Worm (Caenorhabditis elegans) whole organism, L1 larva: ENCODE measurements around the gene mrpl-51.

Experiments used
- C04F5.9 ChIP-seq: sonication (generic microtip); optimal IDR thresholded peaks from 2 replicates; lab custom pipeline; 2016; ENCODE audit warnings: missing genetic modification characterization, missing compliant biosample characterization
- C16A3.4 ChIP-seq: fragments of 150-350 bp; optimal IDR thresholded peaks from 2 replicates; lab custom pipeline; 2014; ENCODE audit warnings: missing biosample characterization, missing genetic modification characterization
- F16B12.6 ChIP-seq: fragments of 150-350 bp; optimal IDR thresholded peaks from 2 replicates; lab custom pipeline; 2014; ENCODE audit warnings: missing biosample characterization, missing genetic modification characterization
- blmp-1 ChIP-seq: fragments of 150-350 bp; optimal IDR thresholded peaks from 2 replicates; lab custom pipeline; 2014; ENCODE audit warnings: missing biosample characterization, missing genetic modification characterization
- ceh-63 ChIP-seq: fragments of 200-800 bp; sonication (Bioruptor generic); optimal IDR thresholded peaks from 2 replicates; lab custom pipeline; 2018; ENCODE audit warnings: mild to moderate bottlenecking, missing genetic modification characterization, missing compliant biosample characterization
- ceh-82 ChIP-seq, 3 experiments: fragments of 150-350 bp in 1 of 3; sonication (generic microtip) in 2 of 3; optimal IDR thresholded peaks; 2 replicates each; lab custom pipeline; 2014 to 2017; ENCODE audit warnings: missing biosample characterization in 3 of 3, missing genetic modification characterization in 3 of 3
- dpl-1 ChIP-seq, 3 experiments: fragments of 150-350 bp in 2 of 3; sonication (generic microtip) in 1 of 3; optimal IDR thresholded peaks; 2 replicates each; lab custom pipeline; 2014 to 2017; ENCODE audit warnings: missing biosample characterization in 3 of 3, missing genetic modification characterization in 3 of 3, missing genetic modification reagents in 3 of 3
- efl-1 ChIP-seq, 4 experiments: fragments of 150-350 bp; optimal IDR thresholded peaks in 3 of 4; peaks in 1 of 4; 1 replicate in 1 of 4; 2 replicates in 3 of 4; lab custom pipeline; 2014; ENCODE audit warnings: missing biosample characterization in 2 of 4, missing genetic modification characterization in 2 of 4, missing genetic modification reagents in 2 of 4
- efl-3 ChIP-seq: fragments of 200-800 bp; sonication (Bioruptor generic); optimal IDR thresholded peaks from 2 replicates; lab custom pipeline; 2018; ENCODE audit warnings: mild to moderate bottlenecking, missing genetic modification characterization, missing compliant biosample characterization
- egl-13 ChIP-seq: sonication (generic microtip); optimal IDR thresholded peaks from 2 replicates; lab custom pipeline; 2016; ENCODE audit warnings: missing genotype, missing genetic modification reagents, missing genetic modification characterization, missing compliant biosample characterization
- fkh-8 ChIP-seq: sonication (generic microtip); optimal IDR thresholded peaks from 2 replicates; lab custom pipeline; 2016; ENCODE audit warnings: mild to moderate bottlenecking, missing genetic modification characterization, missing compliant biosample characterization
- grh-1 ChIP-seq: fragments of 200-800 bp; sonication (Bioruptor generic); IDR thresholded peaks from 2 replicates; pipeline ENCODE4 v1.3.6; 2022; ENCODE audit warnings: missing genetic modification reagents, missing genetic modification characterization, missing compliant biosample characterization
- lin-14 ChIP-seq: fragments of 200-800 bp; sonication (Bioruptor generic); optimal IDR thresholded peaks from 2 replicates; lab custom pipeline; 2018; ENCODE audit warnings: mild to moderate bottlenecking, missing genetic modification characterization, moderate library complexity, missing compliant biosample characterization
- lin-15B ChIP-seq: fragments of 150-350 bp; sonication (generic microtip); optimal IDR thresholded peaks from 3 replicates; lab custom pipeline; 2014; ENCODE audit warnings: missing biosample characterization, missing genetic modification characterization
- lin-35 ChIP-seq, 2 experiments: fragments of 150-350 bp; optimal IDR thresholded peaks; 2 replicates each; lab custom pipeline; 2014; ENCODE audit warnings: missing biosample characterization in 2 of 2, missing genetic modification characterization in 2 of 2, missing genetic modification reagents in 2 of 2
- lsy-2 ChIP-seq, 2 experiments: fragments of 150-350 bp; optimal IDR thresholded peaks; 2 replicates each; lab custom pipeline; 2014; ENCODE audit warnings: missing biosample characterization in 2 of 2, missing genetic modification characterization in 2 of 2
- mdl-1 ChIP-seq, 2 experiments: fragments of 150-350 bp; optimal IDR thresholded peaks; 2 replicates each; lab custom pipeline; 2014 to 2017; ENCODE audit warnings: missing biosample characterization in 2 of 2, missing genetic modification characterization in 2 of 2, inconsistent platforms in 1 of 2
- mep-1 ChIP-seq: fragments of 150-350 bp; optimal IDR thresholded peaks from 2 replicates; lab custom pipeline; 2014; ENCODE audit warnings: missing biosample characterization, missing genetic modification characterization
- nhr-11 ChIP-seq: fragments of 150-350 bp; optimal IDR thresholded peaks from 2 replicates; lab custom pipeline; 2014; ENCODE audit warnings: missing biosample characterization, missing genetic modification characterization
- nhr-20 ChIP-seq: sonication (generic microtip); optimal IDR thresholded peaks from 2 replicates; lab custom pipeline; 2016; ENCODE audit warnings: mild to moderate bottlenecking, missing genetic modification characterization, missing compliant biosample characterization
- nhr-47 ChIP-seq: sonication (generic microtip); optimal IDR thresholded peaks from 2 replicates; lab custom pipeline; 2016; ENCODE audit warnings: mild to moderate bottlenecking, missing genetic modification characterization, moderate library complexity, missing compliant biosample characterization
- nhr-71 ChIP-seq: sonication (generic microtip); optimal IDR thresholded peaks from 2 replicates; lab custom pipeline; 2016; ENCODE audit warnings: mild to moderate bottlenecking, missing genetic modification characterization, moderate library complexity, missing compliant biosample characterization
- nhr-84 ChIP-seq: sonication (generic microtip); optimal IDR thresholded peaks from 2 replicates; lab custom pipeline; 2017; ENCODE audit warnings: missing biosample characterization, missing genetic modification characterization
- nhr-85 ChIP-seq: sonication (generic microtip); peaks from one replicate; lab custom pipeline; 2016; ENCODE audit warnings: missing genetic modification characterization, inconsistent platforms, missing compliant biosample characterization
- nhr-90 ChIP-seq: sonication (generic microtip); optimal IDR thresholded peaks from 2 replicates; lab custom pipeline; 2016; ENCODE audit warnings: mild to moderate bottlenecking, missing genetic modification characterization, missing compliant biosample characterization; ENCODE audit not compliant: poor library complexity
- rnt-1 ChIP-seq: sonication (generic microtip); optimal IDR thresholded peaks from 2 replicates; lab custom pipeline; 2016; ENCODE audit warnings: mild to moderate bottlenecking, missing genetic modification characterization, moderate library complexity, missing compliant biosample characterization
- skn-1 ChIP-seq: fragments of 150-350 bp; optimal IDR thresholded peaks from 2 replicates; lab custom pipeline; 2014; ENCODE audit warnings: missing biosample characterization, missing genetic modification characterization
- snpc-4 ChIP-seq: fragments of 150-350 bp; optimal IDR thresholded peaks from 2 replicates; lab custom pipeline; 2014; ENCODE audit warnings: missing biosample characterization, missing genetic modification characterization
- snu-23 ChIP-seq: sonication (generic microtip); optimal IDR thresholded peaks from 2 replicates; lab custom pipeline; 2016; ENCODE audit warnings: missing genetic modification characterization, missing compliant biosample characterization
- sptf-1 ChIP-seq: fragments of 150-350 bp; optimal IDR thresholded peaks from 2 replicates; lab custom pipeline; 2014; ENCODE audit warnings: missing biosample characterization, missing genetic modification characterization
- swsn-7 ChIP-seq: sonication (generic microtip); optimal IDR thresholded peaks from 2 replicates; lab custom pipeline; 2016; ENCODE audit warnings: missing genetic modification characterization, missing compliant biosample characterization
- tbx-2 ChIP-seq: sonication (generic microtip); optimal IDR thresholded peaks from 2 replicates; lab custom pipeline; 2016; ENCODE audit warnings: missing genetic modification characterization, missing compliant biosample characterization
- xbp-1 ChIP-seq: sonication (generic microtip); optimal IDR thresholded peaks from 2 replicates; lab custom pipeline; 2016; ENCODE audit warnings: missing genetic modification characterization, missing compliant biosample characterization
- ztf-11 ChIP-seq, 2 experiments: sonication (generic microtip); optimal IDR thresholded peaks; 2 replicates each; lab custom pipeline; 2016 to 2017; ENCODE audit warnings: missing genetic modification characterization in 2 of 2, missing biosample characterization in 1 of 2, missing compliant biosample characterization in 1 of 2

The mrpl-51 gene

ce11 chrIV:12078907-12079523 lies 47.9 kb downstream of the mrpl-51 start, which contains the start of gene lex-1:
lex-1 (plus strand) TSS chrIV:12079473.
- TF ChIP-seq C16A3.4 (tag; lab: Kevin White, UChicago) (peak; percentile 37), swsn-7 (tag; lab: Kevin White, UChicago) (peak; percentile 3), mep-1 (tag; lab: Kevin White, UChicago) (peak; percentile 56), blmp-1 (tag; lab: Kevin White, UChicago) (peak; percentile 86), lin-14 (GFP tag; lab: Kevin White, UChicago) (peak; percentile 40), nhr-47 (tag; lab: Kevin White, UChicago) (peak; percentile 6), C04F5.9 (tag; lab: Kevin White, UChicago) (peak; percentile 14), nhr-84 (tag; lab: Kevin White, UChicago) (no peak), dpl-1 (GFP tag; optimal IDR thresholded peaks at IDR 0.05; lab: Kevin White, UChicago) (peak; percentile 61 to 86 (median 80)), nhr-20 (tag; lab: Kevin White, UChicago) (peak; percentile 38), nhr-11 (tag; lab: Kevin White, UChicago) (no peak), lin-15B (tag; lab: Kevin White, UChicago) (peak; percentile 71), rnt-1 (no peak), xbp-1 (tag; lab: Kevin White, UChicago) (peak; percentile 36), grh-1 (GFP tag; lab: Robert Waterston, UW) (no peak), snu-23 (GFP tag; lab: Kevin White, UChicago) (peak; percentile 55), ceh-63 (no peak), mdl-1 (tag; optimal IDR thresholded peaks at IDR 0.05; lab: Kevin White, UChicago) (peak in 1 of 2 experiments; percentile 76), F16B12.6 (tag; lab: Kevin White, UChicago) (peak; percentile 20), lsy-2 (tag; optimal IDR thresholded peaks at IDR 0.05; lab: Kevin White, UChicago) (peak; percentile 29 to 72), efl-1 (optimal IDR thresholded peaks at IDR 0.05; lab: Kevin White, UChicago) (peak; percentile 18 to 79), efl-1 (GFP tag; optimal IDR thresholded peaks at IDR 0.05 in 1 of 2; lab: Kevin White, UChicago) (peak; percentile 85 to 98), egl-13 (tag; lab: Kevin White, UChicago) (no peak), nhr-90 (tag; lab: Kevin White, UChicago) (no peak), fkh-8 (peak; percentile 21), skn-1 (peak; percentile 37), tbx-2 (tag; lab: Kevin White, UChicago) (peak; percentile 4), lin-35 (GFP tag; optimal IDR thresholded peaks at IDR 0.05; lab: Kevin White, UChicago) (peak; percentile 80 to 92), ceh-82 (tag; optimal IDR thresholded peaks at IDR 0.05; lab: Kevin White, UChicago) (peak in 1 of 3 experiments; percentile 22), ztf-11 (tag; optimal IDR thresholded peaks at IDR 0.05; lab: Kevin White, UChicago) (no peak), snpc-4 (tag; lab: Kevin White, UChicago) (no peak), nhr-71 (peak; percentile 50), sptf-1 (tag; lab: Kevin White, UChicago) (no peak)
- TF ChIP-seq, all 84 proteins: peak for 22

ce11 chrIV:12080807-12081206 lies 49.7 kb downstream of the mrpl-51 start:
- TF ChIP-seq nhr-84 (tag; lab: Kevin White, UChicago) (no peak), fkh-8 (no peak), efl-1 (optimal IDR thresholded peaks at IDR 0.05; lab: Kevin White, UChicago) (no peak), efl-1 (GFP tag; optimal IDR thresholded peaks at IDR 0.05 in 1 of 2; lab: Kevin White, UChicago) (peak in 1 of 2 experiments; percentile 91), snu-23 (GFP tag; lab: Kevin White, UChicago) (no peak), dpl-1 (GFP tag; optimal IDR thresholded peaks at IDR 0.05; lab: Kevin White, UChicago) (no peak), nhr-85 (tag; lab: Kevin White, UChicago) (no peak), egl-13 (tag; lab: Kevin White, UChicago) (no peak), efl-3 (GFP tag; lab: Kevin White, UChicago) (no peak)
